Worm (Caenorhabditis elegans) whole organism, young adult: ENCODE results near the gene Y39A1A.21.

Experiments used
- B0035.1 ChIP-seq: sonication (generic microtip); optimal IDR thresholded peaks from 2 replicates; lab custom pipeline; 2016; ENCODE audit warnings: missing genetic modification characterization, mild to moderate bottlenecking, missing compliant biosample characterization, missing genotype, missing genetic modification reagents
- B0261.1 ChIP-seq: sonication (generic microtip); optimal IDR thresholded peaks from 2 replicates; lab custom pipeline; 2016; ENCODE audit warnings: mild to moderate bottlenecking, missing genetic modification characterization, moderate library complexity, missing compliant biosample characterization
- F22D6.2 ChIP-seq: sonication (generic microtip); optimal IDR thresholded peaks from 2 replicates; lab custom pipeline; 2016; ENCODE audit warnings: mild to moderate bottlenecking, missing genetic modification characterization, missing compliant biosample characterization
- F37B4.10 ChIP-seq: fragments of 200-800 bp; sonication (Bioruptor generic); IDR thresholded peaks from 2 replicates; pipeline ENCODE4 v1.3.6; 2022; ENCODE audit warnings: missing genetic modification characterization, missing compliant biosample characterization
- F49E8.2 ChIP-seq: sonication (generic microtip); optimal IDR thresholded peaks from 3 replicates; lab custom pipeline; 2017; ENCODE audit warnings: missing genetic modification characterization, mild to moderate bottlenecking, missing compliant biosample characterization, antibody characterized with exemption, moderate library complexity; ENCODE audit not compliant: insufficient read depth
- F52B5.7 ChIP-seq: sonication (generic microtip); optimal IDR thresholded peaks from 2 replicates; lab custom pipeline; 2016; ENCODE audit warnings: mild to moderate bottlenecking, missing genetic modification characterization, missing compliant biosample characterization
- F55B11.4 ChIP-seq: sonication (generic microtip); optimal IDR thresholded peaks from 2 replicates; lab custom pipeline; 2016; ENCODE audit warnings: missing compliant biosample characterization, missing genetic modification characterization, borderline replicate concordance; ENCODE audit not compliant: insufficient read depth
- F57A8.1 ChIP-seq: fragments of 200-800 bp; sonication (Bioruptor generic); optimal IDR thresholded peaks from 2 replicates; lab custom pipeline; 2018; ENCODE audit warnings: mild to moderate bottlenecking, missing genetic modification characterization, moderate library complexity, missing compliant biosample characterization
- K11D2.4 ChIP-seq: fragments of 200-800 bp; sonication (Bioruptor generic); IDR thresholded peaks from 2 replicates; pipeline ENCODE4 v1.3.6; 2022; ENCODE audit warnings: missing genetic modification reagents, missing genetic modification characterization, missing compliant biosample characterization
- T26A5.8 ChIP-seq: sonication (generic microtip); optimal IDR thresholded peaks from 2 replicates; lab custom pipeline; 2016; ENCODE audit warnings: missing genetic modification characterization, missing compliant biosample characterization
- Y53F4B.3 ChIP-seq: fragments of 200-800 bp; sonication (Bioruptor generic); IDR thresholded peaks from 2 replicates; pipeline ENCODE4 v1.3.6; 2022; ENCODE audit warnings: missing genetic modification reagents, missing genetic modification characterization, missing compliant biosample characterization
- Y53G8AR.9 ChIP-seq: fragments of 200-800 bp; sonication (Bioruptor generic); conservative IDR thresholded peaks from 2 replicates; pipeline ENCODE4 v1.3.6; 2022; ENCODE audit warnings: missing genetic modification reagents, missing genetic modification characterization, missing compliant biosample characterization
- Y79H2A.3 ChIP-seq: fragments of 200-800 bp; sonication (Bioruptor generic); conservative IDR thresholded peaks from 2 replicates; pipeline ENCODE4 v1.3.6; 2022; ENCODE audit warnings: missing genetic modification reagents, missing genetic modification characterization, missing compliant biosample characterization
- aptf-2 ChIP-seq: fragments of 200-800 bp; sonication (Bioruptor generic); conservative IDR thresholded peaks from 2 replicates; pipeline ENCODE4 v1.3.6; 2022; ENCODE audit warnings: missing genetic modification reagents, missing genetic modification characterization, missing compliant biosample characterization
- athp-1 ChIP-seq: sonication (generic microtip); optimal IDR thresholded peaks from 2 replicates; lab custom pipeline; 2017; ENCODE audit warnings: mild to moderate bottlenecking, missing genetic modification characterization, missing compliant biosample characterization
- attf-5 ChIP-seq: fragments of 200-800 bp; sonication (Bioruptor generic); optimal IDR thresholded peaks from 2 replicates; lab custom pipeline; 2018; ENCODE audit warnings: mild to moderate bottlenecking, missing genetic modification characterization, missing compliant biosample characterization
- ccch-3 ChIP-seq: fragments of 200-800 bp; sonication (Bioruptor generic); optimal IDR thresholded peaks from 2 replicates; lab custom pipeline; 2018; ENCODE audit warnings: mild to moderate bottlenecking, missing genetic modification characterization, missing compliant biosample characterization
- ceh-91 ChIP-seq: fragments of 200-800 bp; sonication (Bioruptor generic); IDR thresholded peaks from 2 replicates; pipeline ENCODE4 v1.3.6; 2022; ENCODE audit warnings: missing genetic modification reagents, missing genetic modification characterization, missing compliant biosample characterization
- chd-7 ChIP-seq: sonication (generic microtip); optimal IDR thresholded peaks from 2 replicates; lab custom pipeline; 2016; ENCODE audit warnings: mild to moderate bottlenecking, missing genetic modification characterization, moderate library complexity, missing compliant biosample characterization
- egl-44 ChIP-seq: fragments of 200-800 bp; sonication (Bioruptor generic); IDR thresholded peaks from 2 replicates; pipeline ENCODE4 v1.3.6; 2022; ENCODE audit warnings: missing genetic modification reagents, missing genetic modification characterization, missing compliant biosample characterization
- fkh-3 ChIP-seq: sonication (generic microtip); optimal IDR thresholded peaks from 2 replicates; lab custom pipeline; 2016; ENCODE audit warnings: mild to moderate bottlenecking, missing genetic modification characterization, missing compliant biosample characterization
- hlh-12 ChIP-seq: sonication (generic microtip); optimal IDR thresholded peaks from 2 replicates; lab custom pipeline; 2016; ENCODE audit warnings: missing genetic modification characterization, missing compliant biosample characterization
- hlh-26 ChIP-seq: fragments of 200-800 bp; sonication (Bioruptor generic); conservative IDR thresholded peaks from 2 replicates; pipeline ENCODE4 v1.3.6; 2022; ENCODE audit warnings: missing genetic modification reagents, missing genetic modification characterization, missing compliant biosample characterization
- hmg-1.2 ChIP-seq: fragments of 200-800 bp; sonication (Bioruptor generic); IDR thresholded peaks from 2 replicates; pipeline ENCODE4 v1.3.6; 2022; ENCODE audit warnings: missing genetic modification reagents, missing genetic modification characterization, missing compliant biosample characterization
- hmg-20 ChIP-seq: fragments of 200-800 bp; sonication (Bioruptor generic); IDR thresholded peaks from 2 replicates; pipeline ENCODE4 v1.3.6; 2022; ENCODE audit warnings: missing genetic modification reagents, missing genetic modification characterization, missing compliant biosample characterization
- hrde-1 ChIP-seq: sonication (generic microtip); optimal IDR thresholded peaks from 2 replicates; lab custom pipeline; 2016; ENCODE audit warnings: missing genetic modification characterization, mild to moderate bottlenecking, missing compliant biosample characterization, moderate library complexity, missing genotype, missing genetic modification reagents, borderline replicate concordance
- hsf-1 ChIP-seq: fragments of 200-800 bp; sonication (Bioruptor generic); IDR thresholded peaks from 2 replicates; pipeline ENCODE4 v1.3.6; 2022; ENCODE audit warnings: missing genetic modification reagents, missing genetic modification characterization, missing compliant biosample characterization
- lag-1 ChIP-seq: fragments of 200-800 bp; sonication (Bioruptor generic); IDR thresholded peaks from 2 replicates; pipeline ENCODE4 v1.3.6; 2022; ENCODE audit warnings: missing genetic modification reagents, missing genetic modification characterization, missing compliant biosample characterization
- let-526 ChIP-seq: fragments of 200-800 bp; sonication (Bioruptor generic); IDR thresholded peaks from 2 replicates; pipeline ENCODE4 v1.3.6; 2022; ENCODE audit warnings: missing genetic modification reagents, missing genetic modification characterization, missing compliant biosample characterization
- lin-35 ChIP-seq, 3 experiments: fragments of 150-350 bp in 2 of 3; sonication (generic microtip) in 1 of 3; optimal IDR thresholded peaks; 2 replicates each; lab custom pipeline; 2014 to 2018; ENCODE audit warnings: missing biosample characterization in 3 of 3, missing genetic modification characterization in 3 of 3, missing genetic modification reagents in 3 of 3
- lin-40 ChIP-seq: sonication (generic microtip); optimal IDR thresholded peaks from 2 replicates; lab custom pipeline; 2016; ENCODE audit warnings: missing genetic modification characterization, mild to moderate bottlenecking, missing compliant biosample characterization, missing genotype, missing genetic modification reagents
- madf-10 ChIP-seq: sonication (generic microtip); optimal IDR thresholded peaks from 2 replicates; lab custom pipeline; 2016; ENCODE audit warnings: mild to moderate bottlenecking, missing genetic modification characterization, missing compliant biosample characterization
- madf-6 ChIP-seq: fragments of 200-800 bp; sonication (Bioruptor generic); IDR thresholded peaks from 2 replicates; pipeline ENCODE4 v1.3.6; 2022; ENCODE audit warnings: missing genetic modification reagents, missing genetic modification characterization, missing compliant biosample characterization
- mes-4 ChIP-seq: sonication (generic microtip); optimal IDR thresholded peaks from 2 replicates; lab custom pipeline; 2016; ENCODE audit warnings: missing genotype, missing genetic modification characterization, missing compliant biosample characterization
- nfya-1 ChIP-seq: sonication (generic microtip); optimal IDR thresholded peaks from 2 replicates; lab custom pipeline; 2017; ENCODE audit warnings: antibody characterized with exemption, missing compliant biosample characterization, missing genetic modification characterization, borderline replicate concordance; ENCODE audit not compliant: insufficient read depth
- nhr-120 ChIP-seq: fragments of 200-800 bp; sonication (Bioruptor generic); IDR thresholded peaks from 2 replicates; pipeline ENCODE4 v1.3.6; 2022; ENCODE audit warnings: missing genetic modification characterization, missing compliant biosample characterization
- nhr-27 ChIP-seq: fragments of 200-800 bp; sonication (Bioruptor generic); optimal IDR thresholded peaks from 2 replicates; lab custom pipeline; 2018; ENCODE audit warnings: mild to moderate bottlenecking, missing genetic modification characterization, moderate library complexity, missing compliant biosample characterization
- nhr-80 ChIP-seq: sonication (generic microtip); optimal IDR thresholded peaks from 2 replicates; lab custom pipeline; 2016; ENCODE audit warnings: missing genetic modification characterization, missing compliant biosample characterization
- pbrm-1 ChIP-seq: fragments of 200-800 bp; sonication (Bioruptor generic); IDR thresholded peaks from 2 replicates; pipeline ENCODE4 v1.3.6; 2022; ENCODE audit warnings: missing genetic modification reagents, missing genetic modification characterization, missing compliant biosample characterization
- pha-4 ChIP-seq: fragments of 150-350 bp; sonication (generic microtip); optimal IDR thresholded peaks from 2 replicates; lab custom pipeline; 2014; ENCODE audit warnings: missing biosample characterization, missing genetic modification reagents, missing genetic modification characterization
- rcor-1 ChIP-seq: fragments of 200-800 bp; sonication (Bioruptor generic); IDR thresholded peaks from 2 replicates; pipeline ENCODE4 v1.3.6; 2022; ENCODE audit warnings: missing genetic modification reagents, missing genetic modification characterization, missing compliant biosample characterization
- rpc-1 ChIP-seq, 2 experiments: fragments of 150-350 bp in 1 of 2; sonication (generic microtip) in 1 of 2; optimal IDR thresholded peaks; 2 replicates each; lab custom pipeline; 2014 to 2018; ENCODE audit warnings: missing biosample characterization in 1 of 2, missing genetic modification characterization in 1 of 2, missing genetic modification reagents in 1 of 2, missing genotype in 1 of 2
- sea-2 ChIP-seq: fragments of 200-800 bp; sonication (Bioruptor generic); IDR thresholded peaks from 2 replicates; pipeline ENCODE4 v1.3.6; 2022; ENCODE audit warnings: missing genetic modification characterization, missing compliant biosample characterization
- snpc-1.1 ChIP-seq: sonication (generic microtip); optimal IDR thresholded peaks from 2 replicates; lab custom pipeline; 2017; ENCODE audit warnings: missing genetic modification characterization, mild to moderate bottlenecking, missing compliant biosample characterization, antibody characterized with exemption, moderate library complexity, missing genotype, missing genetic modification reagents; ENCODE audit not compliant: insufficient read depth
- zfh-2 ChIP-seq: fragments of 200-800 bp; sonication (Bioruptor generic); conservative IDR thresholded peaks from 2 replicates; pipeline ENCODE4 v1.3.6; 2022; ENCODE audit warnings: missing genetic modification reagents, missing genetic modification characterization, missing compliant biosample characterization
- ztf-18 ChIP-seq: sonication (generic microtip); optimal IDR thresholded peaks from 2 replicates; lab custom pipeline; 2016; ENCODE audit warnings: missing genotype, mild to moderate bottlenecking, missing genetic modification characterization, missing compliant biosample characterization
- ztf-22 ChIP-seq: fragments of 200-800 bp; sonication (Bioruptor generic); optimal IDR thresholded peaks from 2 replicates; lab custom pipeline; 2018; ENCODE audit warnings: mild to moderate bottlenecking, missing genetic modification characterization, moderate library complexity, missing compliant biosample characterization
- ztf-6 ChIP-seq: fragments of 200-800 bp; sonication (Bioruptor generic); IDR thresholded peaks from 2 replicates; pipeline ENCODE4 v1.3.6; 2022; ENCODE audit warnings: missing genetic modification reagents, missing genetic modification characterization, missing compliant biosample characterization

Gene Y39A1A.21

ce11 chrIII:10746406-10746807, 39.6 kb upstream of the Y39A1A.21 start (continued):
- TF ChIP-seq chd-7 (tag; lab: Kevin White, UChicago) = peak; percentile 61
- TF ChIP-seq B0035.1 (tag; lab: Kevin White, UChicago) = no peak
- peak; percentile 73 for TF ChIP-seq F52B5.7
- no peak for TF ChIP-seq rpc-1 (optimal IDR thresholded peaks at IDR 0.05; lab: Kevin White, UChicago)
- peak; percentile 6 for TF ChIP-seq rpc-1 (tag; optimal IDR thresholded peaks at IDR 0.05; lab: Kevin White, UChicago)
- TF ChIP-seq aptf-2 = no peak
- TF ChIP-seq hlh-26 (GFP tag; lab: Robert Waterston, UW) = no peak
- no peak for TF ChIP-seq B0261.1 (tag; lab: Kevin White, UChicago)
- TF ChIP-seq madf-10 (tag; lab: Kevin White, UChicago) = no peak
- TF ChIP-seq egl-44 = no peak; the same call in 1 of the 2 replicates
- TF ChIP-seq nfya-1 (tag; lab: Kevin White, UChicago) = no peak
- TF ChIP-seq F37B4.10 (GFP tag; lab: Robert Waterston, UW) = 0 out of 2 replicates have a peak, but pooled peaks have one; percentile 11
- TF ChIP-seq rcor-1 (GFP tag; lab: Robert Waterston, UW) = peak; percentile 66
- no peak for TF ChIP-seq hmg-20 (GFP tag; lab: Robert Waterston, UW)
- peak; percentile 18 for TF ChIP-seq mes-4 (tag; lab: Kevin White, UChicago)
- TF ChIP-seq nhr-120 (GFP tag; lab: Robert Waterston, UW) = no peak
- peak in 2 of 3 experiments; percentile 7 to 38 for TF ChIP-seq lin-35 (GFP tag; optimal IDR thresholded peaks at IDR 0.05; lab: Kevin White, UChicago)
- no peak for TF ChIP-seq lag-1 (GFP tag; lab: Robert Waterston, UW)
- TF ChIP-seq lin-40 (tag; lab: Kevin White, UChicago) = no peak
- peak; percentile 94 for TF ChIP-seq Y79H2A.3 (GFP tag; lab: Robert Waterston, UW)
- peak; percentile 93 for TF ChIP-seq F49E8.2 (tag; lab: Kevin White, UChicago)
- peak; percentile 75; the same call in 1 of the 2 replicates for TF ChIP-seq pbrm-1 (GFP tag; lab: Robert Waterston, UW)
- peak; percentile 91 for TF ChIP-seq T26A5.8
- TF ChIP-seq ztf-18 (tag; lab: Kevin White, UChicago) = peak; percentile 70
- TF ChIP-seq nhr-80 (tag; lab: Kevin White, UChicago) = no peak
- TF ChIP-seq hsf-1 = peak; percentile 81
- TF ChIP-seq pha-4 (tag; lab: Kevin White, UChicago) = no peak
- TF ChIP-seq attf-5 (GFP tag; lab: Kevin White, UChicago) = peak; percentile 53
- TF ChIP-seq let-526 (GFP tag; lab: Robert Waterston, UW) = no peak
- TF ChIP-seq madf-6 = peak; percentile 86
- peak; percentile 25 for TF ChIP-seq ztf-22 (GFP tag; lab: Kevin White, UChicago)
- peak; percentile 39; the same call in 1 of the 2 replicates for TF ChIP-seq hmg-1.2
- peak; percentile 94 for TF ChIP-seq Y53G8AR.9 (GFP tag; lab: Robert Waterston, UW)
- TF ChIP-seq F22D6.2 (tag; lab: Kevin White, UChicago) = no peak
- TF ChIP-seq ceh-91 (GFP tag; lab: Robert Waterston, UW) = no peak
- TF ChIP-seq F57A8.1 = peak; percentile 63
- TF ChIP-seq fkh-3 = no peak
- TF ChIP-seq F55B11.4 (tag; lab: Kevin White, UChicago) = no peak
- TF ChIP-seq sea-2 (GFP tag; lab: Robert Waterston, UW) = no peak
- peak; percentile 62 for TF ChIP-seq snpc-1.1
- TF ChIP-seq hlh-12 (tag; lab: Kevin White, UChicago) = peak; percentile 50
- TF ChIP-seq nhr-27 (tag; lab: Kevin White, UChicago) = no peak
- TF ChIP-seq athp-1 (tag; lab: Kevin White, UChicago) = peak; percentile 85
- no peak for TF ChIP-seq Y53F4B.3 (GFP tag; lab: Robert Waterston, UW)
- no peak for TF ChIP-seq ccch-3 (GFP tag; lab: Kevin White, UChicago)
- TF ChIP-seq zfh-2 (GFP tag; lab: Robert Waterston, UW) = no peak
- no peak for TF ChIP-seq K11D2.4 (GFP tag; lab: Robert Waterston, UW)
- TF ChIP-seq hrde-1 = peak; percentile 98
- no peak for TF ChIP-seq ztf-6
